Worm (Caenorhabditis elegans) whole organism, L3 larva: ENCODE results near the gene C56G2.15.

Experiments used
- R02D3.7 ChIP-seq: fragments of 150-350 bp; optimal IDR thresholded peaks from 2 replicates; lab custom pipeline; 2014; ENCODE audit warnings: missing biosample characterization, missing genetic modification characterization
- aly-2 ChIP-seq: fragments of 150-350 bp; optimal IDR thresholded peaks from 2 replicates; lab custom pipeline; 2014; ENCODE audit warnings: missing biosample characterization, missing genetic modification characterization
- ama-1 ChIP-seq: fragments of 150-350 bp; optimal IDR thresholded peaks from 2 replicates; lab custom pipeline; 2018
- ceh-16 ChIP-seq: sonication (generic microtip); optimal IDR thresholded peaks from 2 replicates; lab custom pipeline; 2017; ENCODE audit warnings: missing biosample characterization, missing genetic modification characterization
- ceh-28 ChIP-seq: fragments of 150-350 bp; optimal IDR thresholded peaks from 2 replicates; lab custom pipeline; 2014; ENCODE audit warnings: missing biosample characterization, missing genetic modification reagents, missing genetic modification characterization
- ceh-82 ChIP-seq: fragments of 150-350 bp; optimal IDR thresholded peaks from 2 replicates; lab custom pipeline; 2014; ENCODE audit warnings: missing biosample characterization, missing genetic modification characterization
- ceh-9 ChIP-seq: sonication (generic microtip); optimal IDR thresholded peaks from 2 replicates; lab custom pipeline; 2018; ENCODE audit warnings: missing biosample characterization, missing genetic modification characterization
- daf-12 ChIP-seq: fragments of 150-350 bp; optimal IDR thresholded peaks from 2 replicates; lab custom pipeline; 2014; ENCODE audit warnings: missing biosample characterization, missing genetic modification reagents, missing genetic modification characterization
- elt-1 ChIP-seq: fragments of 150-350 bp; optimal IDR thresholded peaks from 2 replicates; lab custom pipeline; 2014; ENCODE audit warnings: missing biosample characterization, missing genetic modification characterization
- elt-2 ChIP-seq: sonication (generic microtip); optimal IDR thresholded peaks from 2 replicates; lab custom pipeline; 2016; ENCODE audit warnings: missing genetic modification reagents, mild to moderate bottlenecking, missing genetic modification characterization, missing compliant biosample characterization
- elt-3 ChIP-seq, 3 experiments: fragments of 150-350 bp in 1 of 3; sonication (generic microtip) in 2 of 3; optimal IDR thresholded peaks; 2 replicates in 2 of 3; 4 replicates in 1 of 3; lab custom pipeline; 2014 to 2017; ENCODE audit warnings: missing biosample characterization in 3 of 3, missing genetic modification characterization in 3 of 3
- eor-1 ChIP-seq, 2 experiments: fragments of 150-350 bp; optimal IDR thresholded peaks; 2 replicates each; lab custom pipeline; 2014 to 2018; ENCODE audit warnings: missing biosample characterization in 2 of 2, missing genetic modification characterization in 2 of 2
- fkh-10 ChIP-seq: sonication (generic microtip); optimal IDR thresholded peaks from 2 replicates; lab custom pipeline; 2017; ENCODE audit warnings: missing biosample characterization, missing genetic modification reagents, missing genetic modification characterization
- fkh-2 ChIP-seq: fragments of 150-350 bp; optimal IDR thresholded peaks from 2 replicates; lab custom pipeline; 2014; ENCODE audit warnings: missing biosample characterization, missing genetic modification reagents, missing genetic modification characterization
- fos-1 ChIP-seq: fragments of 150-350 bp; optimal IDR thresholded peaks from 2 replicates; lab custom pipeline; 2014; ENCODE audit warnings: missing biosample characterization, missing genetic modification characterization
- hmg-11 ChIP-seq: sonication (generic microtip); optimal IDR thresholded peaks from 2 replicates; lab custom pipeline; 2016; ENCODE audit warnings: missing genetic modification characterization, missing compliant biosample characterization
- jun-1 ChIP-seq: fragments of 150-350 bp; optimal IDR thresholded peaks from 2 replicates; lab custom pipeline; 2014; ENCODE audit warnings: missing biosample characterization, missing genetic modification reagents, missing genetic modification characterization
- lin-15B ChIP-seq: fragments of 150-350 bp; optimal IDR thresholded peaks from 2 replicates; lab custom pipeline; 2014; ENCODE audit warnings: missing biosample characterization, missing genetic modification characterization
- lin-39 ChIP-seq: fragments of 150-350 bp; optimal IDR thresholded peaks from 2 replicates; lab custom pipeline; 2018; ENCODE audit warnings: missing biosample characterization, missing genetic modification reagents, missing genetic modification characterization
- lsy-12 ChIP-seq: sonication (generic microtip); optimal IDR thresholded peaks from 2 replicates; lab custom pipeline; 2016; ENCODE audit warnings: mild to moderate bottlenecking, missing genetic modification characterization, missing compliant biosample characterization
- mml-1 ChIP-seq: fragments of 150-350 bp; sonication (generic microtip); optimal IDR thresholded peaks from 3 replicates; lab custom pipeline; 2014; ENCODE audit warnings: missing biosample characterization, missing genetic modification characterization
- nfya-1 ChIP-seq: sonication (generic microtip); optimal IDR thresholded peaks from 2 replicates; lab custom pipeline; 2017; ENCODE audit warnings: missing genetic modification characterization, mild to moderate bottlenecking, missing compliant biosample characterization, antibody characterized with exemption, moderate library complexity; ENCODE audit not compliant: insufficient read depth
- nhr-12 ChIP-seq: fragments of 150-350 bp; optimal IDR thresholded peaks from 2 replicates; lab custom pipeline; 2014; ENCODE audit warnings: missing biosample characterization, missing genetic modification characterization
- nhr-23 ChIP-seq: fragments of 150-350 bp; optimal IDR thresholded peaks from 2 replicates; lab custom pipeline; 2014; ENCODE audit warnings: missing biosample characterization, missing genetic modification reagents, missing genetic modification characterization
- nhr-25 ChIP-seq: sonication (generic microtip); optimal IDR thresholded peaks from 2 replicates; lab custom pipeline; 2017; ENCODE audit warnings: missing biosample characterization, missing genetic modification characterization
- nhr-28 ChIP-seq: fragments of 150-350 bp; optimal IDR thresholded peaks from 2 replicates; lab custom pipeline; 2014; ENCODE audit warnings: missing biosample characterization, missing genetic modification characterization
- nhr-43 ChIP-seq: sonication (generic microtip); optimal IDR thresholded peaks from 2 replicates; lab custom pipeline; 2016; ENCODE audit warnings: mild to moderate bottlenecking, missing genetic modification characterization, missing compliant biosample characterization; ENCODE audit not compliant: poor library complexity, severe bottlenecking
- nhr-67 ChIP-seq: fragments of 150-350 bp; optimal IDR thresholded peaks from 2 replicates; lab custom pipeline; 2014; ENCODE audit warnings: missing biosample characterization, missing genetic modification characterization
- nhr-76 ChIP-seq: fragments of 150-350 bp; sonication (generic microtip); optimal IDR thresholded peaks from 5 replicates; lab custom pipeline; 2014; ENCODE audit warnings: missing biosample characterization, missing genetic modification characterization
- nhr-77 ChIP-seq: fragments of 150-350 bp; optimal IDR thresholded peaks from 2 replicates; lab custom pipeline; 2014; ENCODE audit warnings: missing biosample characterization, missing genetic modification characterization
- pha-4 ChIP-seq: fragments of 150-350 bp; optimal IDR thresholded peaks from 2 replicates; lab custom pipeline; 2014; ENCODE audit warnings: missing biosample characterization, missing genetic modification reagents, missing genetic modification characterization
- pqm-1 ChIP-seq: fragments of 150-350 bp; optimal IDR thresholded peaks from 2 replicates; lab custom pipeline; 2017; ENCODE audit warnings: missing biosample characterization, missing genetic modification characterization, inconsistent platforms
- skn-1 ChIP-seq: fragments of 150-350 bp; optimal IDR thresholded peaks from 2 replicates; lab custom pipeline; 2014; ENCODE audit warnings: missing biosample characterization, missing genetic modification characterization
- snpc-4 ChIP-seq: fragments of 150-350 bp; optimal IDR thresholded peaks from 2 replicates; lab custom pipeline; 2014; ENCODE audit warnings: missing biosample characterization, missing genetic modification characterization
- unc-39 ChIP-seq: sonication (generic microtip); optimal IDR thresholded peaks from 4 replicates; lab custom pipeline; 2017; ENCODE audit warnings: missing biosample characterization, missing genetic modification characterization
- unc-62 ChIP-seq: fragments of 150-350 bp; sonication (generic microtip); optimal IDR thresholded peaks from 4 replicates; lab custom pipeline; 2014; ENCODE audit warnings: missing biosample characterization, missing genetic modification reagents, missing genetic modification characterization
- zag-1 ChIP-seq: fragments of 150-350 bp; optimal IDR thresholded peaks from 2 replicates; lab custom pipeline; 2014; ENCODE audit warnings: missing biosample characterization, missing genetic modification characterization
- ztf-11 ChIP-seq: fragments of 150-350 bp; optimal IDR thresholded peaks from 2 replicates; lab custom pipeline; 2014; ENCODE audit warnings: missing biosample characterization, missing genetic modification characterization
- ztf-4 ChIP-seq: fragments of 150-350 bp; optimal IDR thresholded peaks from 2 replicates; lab custom pipeline; 2014; ENCODE audit warnings: missing biosample characterization, missing genetic modification characterization

C56G2.15 gene

ce11 chrIII:6373850-6374474 is 6.3 kb upstream of the C56G2.15 start:
- no peak for TF ChIP-seq zag-1 (tag; lab: Kevin White, UChicago)
- TF ChIP-seq skn-1 (tag; lab: Kevin White, UChicago) = no peak
- no peak for TF ChIP-seq ceh-9 (tag; lab: Kevin White, UChicago)
- TF ChIP-seq elt-2 = peak; percentile 8
- no peak for TF ChIP-seq nfya-1 (tag; lab: Kevin White, UChicago)
- no peak for TF ChIP-seq fkh-10 (GFP tag; lab: Kevin White, UChicago)
- TF ChIP-seq eor-1 (tag; optimal IDR thresholded peaks at IDR 0.05; lab: Kevin White, UChicago) = no peak

- no peak for TF ChIP-seq lin-39
- TF ChIP-seq nhr-77 = no peak
- TF ChIP-seq fos-1 (tag; lab: Kevin White, UChicago) = no peak
- TF ChIP-seq nhr-28 = no peak
- TF ChIP-seq jun-1 (tag; lab: Kevin White, UChicago) = no peak
- TF ChIP-seq aly-2 (tag; lab: Kevin White, UChicago) = no peak
- no peak for TF ChIP-seq ceh-82 (tag; lab: Kevin White, UChicago)
- no peak for TF ChIP-seq nhr-67 (tag; lab: Kevin White, UChicago)
- TF ChIP-seq, all 47 proteins: peak for 0
Observed at ce11 chrIII:6368524-6368923, 825 bp upstream of the C56G2.15 start.

- TF ChIP-seq jun-1 (tag; lab: Kevin White, UChicago) (no peak), lsy-12 (tag; lab: Kevin White, UChicago) (no peak), zag-1 (tag; lab: Kevin White, UChicago) (no peak), unc-39 (tag; lab: Kevin White, UChicago) (no peak), skn-1 (tag; lab: Kevin White, UChicago) (no peak), ztf-11 (tag; lab: Kevin White, UChicago) (no peak), nhr-76 (tag; lab: Kevin White, UChicago) (no peak), ceh-28 (tag; lab: Kevin White, UChicago) (no peak), nhr-28 (no peak), elt-1 (tag; lab: Kevin White, UChicago) (peak; percentile 72), nhr-25 (tag; lab: Kevin White, UChicago) (peak; percentile 74), nhr-23 (tag; lab: Kevin White, UChicago) (peak; percentile 32), lin-39 (peak; percentile 88), elt-3 (tag; optimal IDR thresholded peaks at IDR 0.05; lab: Kevin White, UChicago) (no peak), lin-15B (tag; lab: Kevin White, UChicago) (peak; percentile 5), snpc-4 (tag; lab: Kevin White, UChicago) (no peak), ama-1 (lab: Kevin White, UChicago) (no peak), hmg-11 (no peak), pha-4 (tag; lab: Kevin White, UChicago) (no peak), ceh-16 (no peak), nhr-12 (no peak), fos-1 (tag; lab: Kevin White, UChicago) (no peak), fkh-2 (tag; lab: Kevin White, UChicago) (no peak), nfya-1 (tag; lab: Kevin White, UChicago) (peak; percentile 19), aly-2 (tag; lab: Kevin White, UChicago) (no peak), pqm-1 (tag; lab: Kevin White, UChicago) (no peak), unc-62 (GFP tag; lab: Kevin White, UChicago) (peak; percentile 76), R02D3.7 (no peak), mml-1 (tag; lab: Kevin White, UChicago) (no peak), daf-12 (tag; lab: Kevin White, UChicago) (no peak), elt-2 (no peak)
Observed at ce11 chrIII:6364395-6364794, 3.3 kb downstream of the C56G2.15 start.

- peak; percentile 56 for TF ChIP-seq elt-1 (tag; lab: Kevin White, UChicago)
- TF ChIP-seq nhr-23 (tag; lab: Kevin White, UChicago) = peak; percentile 56
- TF ChIP-seq nhr-12 = no peak
- TF ChIP-seq nhr-28 = no peak
- TF ChIP-seq ztf-11 (tag; lab: Kevin White, UChicago) = no peak
- peak; percentile 7 for TF ChIP-seq fos-1 (tag; lab: Kevin White, UChicago)
- no peak for TF ChIP-seq nhr-76 (tag; lab: Kevin White, UChicago)
- peak; percentile 40 for TF ChIP-seq jun-1 (tag; lab: Kevin White, UChicago)
- peak; percentile 33 for TF ChIP-seq nfya-1 (tag; lab: Kevin White, UChicago)
- peak; percentile 37 for TF ChIP-seq pha-4 (tag; lab: Kevin White, UChicago)
- TF ChIP-seq ztf-4 (tag; lab: Kevin White, UChicago) = no peak
- TF ChIP-seq nhr-43 (tag; lab: Kevin White, UChicago) = peak; percentile 71
- TF ChIP-seq elt-3 (tag; optimal IDR thresholded peaks at IDR 0.05; lab: Kevin White, UChicago) = no peak
- TF ChIP-seq ama-1 (lab: Kevin White, UChicago) = peak; percentile 31
- peak; percentile 51 for TF ChIP-seq nhr-25 (tag; lab: Kevin White, UChicago)
Observed at ce11 chrIII:6362323-6362922, 5.3 kb downstream of the C56G2.15 start.
